Fruit fly (Drosophila melanogaster): ENCODE data around the gene CG42788.

The CG42788 gene

dm6 chr3R:15139010-15139815, 7.5 kb upstream of the CG42788 start (continued):
- TF ChIP-seq topi (GFP tag; optimal IDR thresholded peaks at IDR 0.05) = peak; percentile 19
- no peak for TF ChIP-seq CG8319 (GFP tag; optimal IDR thresholded peaks at IDR 0.05)
- no peak for TF ChIP-seq pdm3 (GFP tag; optimal IDR thresholded peaks at IDR 0.05)

DNA sequence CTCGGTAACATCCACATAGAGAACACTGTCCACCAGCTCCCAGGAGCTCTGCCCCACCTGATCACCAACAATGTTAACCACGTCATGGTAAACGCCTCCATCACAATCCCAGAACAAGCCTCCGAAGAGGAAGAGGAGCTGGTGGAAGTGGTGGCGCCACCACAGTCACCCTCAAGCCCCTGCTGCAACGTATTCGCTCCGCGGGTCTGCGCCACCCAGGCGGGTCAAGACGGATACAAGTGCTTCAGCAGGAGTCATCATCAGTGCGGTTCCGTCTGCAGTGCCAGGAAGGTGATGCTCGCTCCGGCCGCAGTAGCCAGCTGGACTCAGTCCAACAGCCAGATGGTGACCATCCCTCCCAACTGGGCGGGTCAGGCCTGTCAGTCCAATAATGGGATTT, 6.5 kb upstream of the CG42788 start:
- TF ChIP-seq achi (GFP tag; optimal IDR thresholded peaks at IDR 0.05) (no peak), CG8119 (GFP tag; IDR thresholded peaks at IDR 0.05) (no peak), Met (GFP tag; optimal IDR thresholded peaks at IDR 0.05) (no peak), Eip78C (GFP tag) (no peak)

DNA sequence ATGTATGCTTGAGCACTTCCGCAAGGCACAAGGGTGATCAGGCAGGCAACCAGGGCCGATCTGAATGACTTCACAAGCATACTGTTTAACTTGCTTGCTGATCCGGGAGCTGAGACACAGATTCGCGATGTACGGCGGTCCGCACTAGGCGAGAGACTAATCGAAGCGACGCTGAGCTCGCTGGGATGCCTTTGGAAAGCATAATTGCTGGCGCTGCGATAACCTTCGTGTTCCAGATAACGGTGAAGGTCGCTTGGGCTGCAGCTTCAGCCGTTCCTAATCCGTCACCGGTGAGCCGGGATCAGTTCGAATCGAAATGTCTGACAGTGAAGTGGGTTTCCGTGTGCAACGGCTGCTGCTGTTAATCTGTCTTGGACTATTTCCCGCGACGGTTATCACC, 5.1 kb upstream of the CG42788 start, which contains the start of the genes CG6912 and CG3984:
Gene CG6912, minus strand, starts transcription at position 159 of the 400 bp plus-strand sequence.
Gene CG3984, plus strand, starts transcription at position 303 of the 400 bp plus-strand sequence.
- TF ChIP-seq CG3919 (GFP tag; optimal IDR thresholded peaks at IDR 0.05) (no peak), CG3032 (tag; optimal IDR thresholded peaks at IDR 0.05) (no peak), OdsH (GFP tag; optimal IDR thresholded peaks at IDR 0.05) (no peak), svp (GFP tag) (peak; percentile 94)

DNA sequence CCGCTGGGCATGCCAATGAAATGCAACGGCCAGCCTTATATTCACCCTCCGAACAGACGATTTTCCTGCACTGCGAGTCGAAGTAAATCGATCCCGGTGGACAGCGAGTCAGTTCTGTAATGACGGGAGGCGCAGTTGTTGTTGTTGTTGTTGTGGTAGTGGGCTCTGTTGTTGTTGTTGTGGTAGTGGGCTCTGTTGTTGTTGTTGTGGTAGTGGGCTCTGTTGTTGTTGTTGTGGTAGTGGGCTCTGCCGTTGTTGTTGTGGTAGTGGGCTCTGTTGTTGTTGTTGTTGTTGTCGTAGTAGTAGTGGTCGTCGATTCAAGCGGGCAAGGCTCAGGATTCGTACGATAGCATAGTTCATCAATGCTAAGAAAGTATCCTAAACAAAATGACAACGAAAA, 4.3 kb upstream of the CG42788 start:
- TF ChIP-seq vri (GFP tag; optimal IDR thresholded peaks at IDR 0.05) = no peak

DNA sequence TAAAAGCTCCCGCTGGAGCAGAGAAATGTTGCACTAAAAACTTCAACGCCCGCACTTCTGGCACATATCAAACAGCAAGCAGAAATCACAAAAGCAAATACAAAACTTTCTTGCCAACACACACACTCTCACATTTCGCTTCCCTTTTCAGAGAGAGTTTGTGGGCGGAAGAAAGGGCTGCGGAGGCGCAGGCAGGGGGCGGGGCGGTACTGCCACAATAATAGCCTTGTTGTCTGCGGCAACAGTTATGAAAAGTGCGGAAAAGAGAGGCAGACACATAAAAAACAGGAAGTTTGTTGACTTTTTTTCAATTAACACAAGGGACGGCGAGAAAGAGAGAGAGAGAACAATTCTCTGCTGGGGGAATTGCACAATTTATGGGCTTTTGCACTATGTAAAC, 853 bp downstream of the CG42788 start:
- TF ChIP-seq Eip93F (GFP tag; optimal IDR thresholded peaks at IDR 0.05) = no peak
- peak; percentile 3 for TF ChIP-seq CG6276 (GFP tag; optimal IDR thresholded peaks at IDR 0.05)
- TF ChIP-seq salr (GFP tag; optimal IDR thresholded peaks at IDR 0.05) = peak; percentile 44 to 51
- TF ChIP-seq fkh (GFP tag; optimal IDR thresholded peaks at IDR 0.05) = no peak
- TF ChIP-seq Smox (GFP tag; optimal IDR thresholded peaks at IDR 0.05) = no peak
- no peak for TF ChIP-seq lz (GFP tag; optimal IDR thresholded peaks at IDR 0.05)
- TF ChIP-seq CG3032 (tag; optimal IDR thresholded peaks at IDR 0.05) = no peak
- no peak for TF ChIP-seq achi (GFP tag; optimal IDR thresholded peaks at IDR 0.05)
- TF ChIP-seq vri (GFP tag; optimal IDR thresholded peaks at IDR 0.05) = no peak
- TF ChIP-seq CG6792 (GFP tag; optimal IDR thresholded peaks at IDR 0.05) = no peak
- TF ChIP-seq Hr39 (GFP tag; optimal IDR thresholded peaks at IDR 0.05) = no peak
- TF ChIP-seq fd59A (GFP tag; optimal IDR thresholded peaks at IDR 0.05) = no peak
- no peak for TF ChIP-seq Sox14 (GFP tag; optimal IDR thresholded peaks at IDR 0.05)
- TF ChIP-seq ss (GFP tag; optimal IDR thresholded peaks at IDR 0.05) = peak in 1 of 2 experiments; percentile 9
- no peak for TF ChIP-seq CG11294 (GFP tag; IDR thresholded peaks at IDR 0.05)

DNA sequence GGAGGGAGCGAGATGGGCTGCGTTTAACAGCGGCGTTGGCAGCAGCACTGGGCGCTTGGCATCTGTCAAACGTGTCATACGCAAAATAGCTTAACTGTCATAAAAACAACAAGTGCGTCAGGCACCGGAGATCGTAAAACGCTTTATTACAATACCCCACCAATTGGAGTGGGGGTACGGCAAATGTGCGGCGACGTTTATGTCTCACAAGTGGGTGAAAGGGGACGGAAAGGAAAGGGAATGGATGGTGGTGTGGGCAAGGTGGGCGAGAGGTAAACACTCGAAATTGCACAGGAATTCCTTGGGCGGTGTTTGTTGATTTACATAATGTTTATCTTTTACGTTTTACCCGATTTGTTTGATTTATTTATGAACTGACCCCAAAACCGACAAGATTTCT, 1.7 kb downstream of the CG42788 start:
- TF ChIP-seq svp (GFP tag) (peak; percentile 6), Eip78C (GFP tag) (peak; percentile 47), CG16779 (tag; optimal IDR thresholded peaks at IDR 0.05) (no peak)

- peak; percentile 25 for TF ChIP-seq net (GFP tag; optimal IDR thresholded peaks at IDR 0.05)
- TF ChIP-seq achi (GFP tag; optimal IDR thresholded peaks at IDR 0.05) = peak; percentile 8
- TF ChIP-seq acj6 (GFP tag; optimal IDR thresholded peaks at IDR 0.05) = peak; percentile 14
- TF ChIP-seq spab (GFP tag; optimal IDR thresholded peaks at IDR 0.05) = peak; percentile 3
- TF ChIP-seq CG10631 (GFP tag; optimal IDR thresholded peaks at IDR 0.05) = peak; percentile 8
- no peak for TF ChIP-seq Eip75B (GFP tag; optimal IDR thresholded peaks at IDR 0.05)
- TF ChIP-seq fkh (GFP tag; optimal IDR thresholded peaks at IDR 0.05) = peak; percentile 8
- TF ChIP-seq Sox14 (GFP tag; optimal IDR thresholded peaks at IDR 0.05) = no peak
- TF ChIP-seq OdsH (GFP tag; optimal IDR thresholded peaks at IDR 0.05) = peak; percentile 37
- no peak for TF ChIP-seq CG3919 (GFP tag; optimal IDR thresholded peaks at IDR 0.05)
- no peak for TF ChIP-seq Smox (GFP tag; optimal IDR thresholded peaks at IDR 0.05)
- TF ChIP-seq Hr4 (GFP tag; optimal IDR thresholded peaks at IDR 0.05) = peak; percentile 57
- peak; percentile 51; the same call in 1 of the 2 replicates for TF ChIP-seq CG15336 (GFP tag; IDR thresholded peaks at IDR 0.05)
- TF ChIP-seq vri (GFP tag; optimal IDR thresholded peaks at IDR 0.05) = no peak
- TF ChIP-seq ss (GFP tag; optimal IDR thresholded peaks at IDR 0.05) = no peak
- TF ChIP-seq CG11762 (GFP tag; optimal IDR thresholded peaks at IDR 0.05; ENCODE audit: insufficient read depth) = no peak
- no peak for TF ChIP-seq Met (GFP tag; optimal IDR thresholded peaks at IDR 0.05)
- TF ChIP-seq CG11294 (GFP tag; IDR thresholded peaks at IDR 0.05) = peak; percentile 38; the same call in 1 of the 2 replicates
- TF ChIP-seq CG16779 (tag; optimal IDR thresholded peaks at IDR 0.05) = no peak
- peak; percentile 49 for TF ChIP-seq Eip78C (GFP tag)
- peak; percentile 44 for TF ChIP-seq dac (GFP tag; optimal IDR thresholded peaks at IDR 0.05)
- TF ChIP-seq salr (GFP tag; optimal IDR thresholded peaks at IDR 0.05) = peak in 1 of 2 experiments; percentile 60
- peak; percentile 2 for TF ChIP-seq pdm3 (GFP tag; optimal IDR thresholded peaks at IDR 0.05)
- TF ChIP-seq Sox15 (GFP tag; optimal IDR thresholded peaks at IDR 0.05) = no peak
These were observed 2.9 kb downstream of the CG42788 start for dm6 chr3R:15128646-15129429.
